Fruit fly (Drosophila melanogaster) S2 (cell line): ENCODE results near the gene CG1421.

Experiments used
- CG8478 ChIP-seq: fragments of >200 bp; optimal IDR thresholded peaks from 2 replicates; lab custom pipeline; 2018
- CTCF ChIP-seq, 2 experiments: fragments of >200 bp; optimal IDR thresholded peaks; 2 replicates each; lab custom pipeline; 2018

CG1421 gene

DNA sequence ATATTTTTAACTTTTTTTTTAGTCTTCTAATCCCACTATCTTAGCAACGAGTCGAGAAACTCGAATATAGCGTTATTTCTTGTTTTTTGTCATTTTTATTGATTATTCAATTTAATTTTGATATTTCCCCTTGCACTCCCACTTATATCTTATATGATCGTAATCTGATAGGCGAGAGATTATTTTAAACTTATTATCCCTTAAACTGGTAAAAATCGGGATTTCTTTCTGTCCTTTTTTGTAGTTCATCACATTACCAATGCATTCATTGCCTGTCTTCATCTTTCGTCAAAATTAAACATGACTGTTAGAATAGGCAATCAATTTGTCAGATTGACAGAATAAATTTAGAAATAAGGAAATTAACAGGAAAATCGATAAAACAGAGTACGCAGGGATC is at the start of gene CG1421:
Gene CG1421 (plus strand): TSS at position 301 of the 400 bp plus-strand sequence.
- TF ChIP-seq CG8478 (lab: Kevin White, UChicago), result no peak
- no peak for TF ChIP-seq CTCF (optimal IDR thresholded peaks at IDR 0.05; lab: Kevin White, UChicago)

DNA sequence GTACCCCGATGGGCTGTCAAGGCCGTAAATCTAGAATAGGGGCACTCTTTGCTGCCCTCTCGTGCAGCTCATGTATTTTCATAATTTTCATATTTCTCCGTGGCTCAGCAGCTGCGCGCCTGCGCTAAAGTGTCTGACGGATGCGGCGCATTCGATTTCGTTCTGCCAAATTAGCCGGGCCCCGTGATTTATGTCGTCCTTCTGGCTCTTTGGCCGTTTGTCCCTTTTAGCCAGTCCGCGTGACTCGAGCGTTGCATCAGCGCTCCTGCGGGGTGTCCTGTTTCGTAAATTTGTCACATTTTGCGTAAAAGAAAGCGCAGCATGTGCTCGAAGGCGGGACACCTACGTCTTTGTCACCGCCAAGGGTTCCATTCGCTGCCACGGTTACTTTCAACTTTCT is 49.4 kb upstream of the CG1421 start:
- no peak for TF ChIP-seq CTCF (optimal IDR thresholded peaks at IDR 0.05; lab: Kevin White, UChicago)
- TF ChIP-seq CG8478 (lab: Kevin White, UChicago), result no peak

- TF ChIP-seq CG8478 (lab: Kevin White, UChicago), result no peak
- no peak for TF ChIP-seq CTCF (optimal IDR thresholded peaks at IDR 0.05; lab: Kevin White, UChicago)
Measured at dm6 chr2L:21855064-21855463, 47.7 kb upstream of the CG1421 start.

- TF ChIP-seq CTCF (optimal IDR thresholded peaks at IDR 0.05; lab: Kevin White, UChicago), result no peak
- no peak for TF ChIP-seq CG8478 (lab: Kevin White, UChicago)
Measured at dm6 chr2L:21855824-21856223, 47.0 kb upstream of the CG1421 start.

- TF ChIP-seq CG8478 (lab: Kevin White, UChicago) (no peak), CTCF (optimal IDR thresholded peaks at IDR 0.05; lab: Kevin White, UChicago) (no peak)
Measured at dm6 chr2L:21857744-21858143, 45.0 kb upstream of the CG1421 start.

DNA sequence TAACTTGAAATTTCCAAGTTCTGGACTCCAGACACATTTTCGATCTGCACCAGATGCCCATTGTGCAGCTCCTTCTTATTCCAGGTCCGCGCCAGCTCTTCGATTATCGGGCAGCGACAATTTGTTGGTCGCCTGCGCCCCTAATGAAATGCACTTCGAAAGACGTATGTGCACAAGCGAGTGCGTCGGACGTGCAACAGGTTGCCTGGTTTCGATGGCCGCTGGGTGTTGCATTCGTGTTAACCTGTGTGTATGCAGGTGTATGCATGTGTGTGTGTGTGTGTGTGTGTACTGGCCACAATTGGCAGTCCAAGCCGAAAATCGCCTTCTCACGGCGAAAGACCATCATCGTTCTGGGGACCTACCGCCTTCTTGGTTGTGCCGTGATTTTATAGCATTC is 42.2 kb upstream of the CG1421 start:
- TF ChIP-seq CG8478 (lab: Kevin White, UChicago), result no peak
- no peak for TF ChIP-seq CTCF (optimal IDR thresholded peaks at IDR 0.05; lab: Kevin White, UChicago)

DNA sequence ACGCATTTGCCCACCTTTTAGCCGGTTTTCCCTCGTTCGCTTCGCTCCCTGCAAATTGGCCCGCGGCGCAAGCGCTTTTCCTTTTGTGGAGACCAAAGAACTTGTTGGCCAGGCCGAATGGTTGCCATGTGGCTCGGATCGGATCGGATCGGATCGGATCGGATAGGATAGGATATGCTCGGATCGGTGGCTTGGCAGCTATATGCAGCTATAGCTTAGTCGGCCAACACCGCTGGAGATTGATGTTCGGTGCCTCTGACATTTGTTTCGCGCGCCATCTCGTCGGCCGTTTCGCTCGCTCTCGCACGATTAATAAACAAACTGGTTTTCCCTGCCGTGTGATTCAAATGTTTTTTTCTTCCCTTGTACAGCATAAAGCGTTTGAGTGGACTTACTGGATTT is 39.2 kb upstream of the CG1421 start:
- no peak for TF ChIP-seq CG8478 (lab: Kevin White, UChicago)
- no peak for TF ChIP-seq CTCF (optimal IDR thresholded peaks at IDR 0.05; lab: Kevin White, UChicago)

- no peak for TF ChIP-seq CG8478 (lab: Kevin White, UChicago)
- TF ChIP-seq CTCF (optimal IDR thresholded peaks at IDR 0.05; lab: Kevin White, UChicago), result no peak
Measured at dm6 chr2L:21866362-21866761, 36.4 kb upstream of the CG1421 start.

DNA sequence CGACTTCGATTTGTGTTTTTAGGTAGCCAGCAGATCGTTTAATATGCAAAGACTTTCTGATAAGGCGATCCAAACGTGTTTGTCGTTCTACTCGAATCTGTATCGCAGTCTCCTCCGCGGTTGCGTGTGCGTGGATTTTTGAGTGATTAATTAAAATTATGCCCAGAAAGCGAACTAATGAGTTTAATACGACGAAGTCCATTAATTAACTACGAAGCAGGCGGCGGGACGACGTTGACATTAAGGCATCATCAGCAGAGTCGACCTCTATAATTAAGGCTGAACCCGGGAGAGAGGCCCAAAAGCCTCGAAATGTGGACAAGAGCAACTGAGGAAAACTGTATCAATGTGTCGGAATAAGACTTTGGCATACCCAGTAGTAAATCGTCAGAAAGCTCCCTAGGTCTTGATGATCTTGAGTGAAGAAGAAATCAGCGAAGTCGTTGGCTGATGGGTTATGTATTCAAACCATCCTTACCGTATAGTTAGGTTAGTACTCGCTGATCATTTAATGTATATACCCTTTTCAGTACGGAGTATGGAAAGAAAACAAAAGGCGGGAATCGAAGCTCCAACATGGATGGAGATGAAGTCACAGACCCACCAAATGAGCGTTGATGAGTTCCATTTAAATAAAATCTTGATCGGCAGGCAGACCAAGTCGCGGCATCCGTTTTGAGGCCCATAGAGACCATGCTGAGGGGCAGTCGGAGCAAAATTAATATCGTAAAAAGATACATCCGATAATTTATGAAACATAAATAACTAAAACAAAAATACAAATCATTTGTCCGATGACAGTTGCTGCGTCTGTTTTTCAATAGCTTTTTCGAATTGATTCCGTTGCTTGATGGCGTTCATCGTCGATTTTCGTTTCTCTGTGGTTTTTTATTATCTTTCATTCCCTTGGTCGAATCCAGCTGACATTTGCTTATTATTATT is 35.5 kb upstream of the CG1421 start:
- TF ChIP-seq CG8478 (lab: Kevin White, UChicago), result no peak
- TF ChIP-seq CTCF (optimal IDR thresholded peaks at IDR 0.05; lab: Kevin White, UChicago), result no peak

dm6 chr2L:21868712-21869280 is 34.0 kb upstream of the CG1421 start:
- TF ChIP-seq CG8478 (lab: Kevin White, UChicago) (no peak), CTCF (optimal IDR thresholded peaks at IDR 0.05; lab: Kevin White, UChicago) (no peak)

DNA sequence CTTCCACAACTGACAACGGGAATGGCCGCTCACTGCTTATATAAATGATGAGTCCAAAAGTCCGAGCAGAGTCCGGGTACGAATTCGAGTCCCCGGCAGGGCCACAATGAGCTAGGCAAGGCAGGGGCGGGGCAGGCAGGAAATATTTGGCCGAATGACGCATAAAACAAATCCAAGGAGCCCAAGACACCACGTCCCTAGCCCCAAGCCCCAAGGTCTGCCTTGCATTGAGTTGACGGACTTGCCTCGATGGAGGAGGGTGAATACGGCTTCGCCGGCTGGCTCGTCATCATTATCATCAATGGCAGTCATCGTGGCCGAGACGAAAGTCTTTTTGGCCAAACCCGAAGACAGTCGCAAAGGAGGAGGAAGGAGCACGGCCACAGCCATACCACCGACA is 31.1 kb upstream of the CG1421 start:
- TF ChIP-seq CTCF (optimal IDR thresholded peaks at IDR 0.05; lab: Kevin White, UChicago) (no peak), CG8478 (lab: Kevin White, UChicago) (no peak)

DNA sequence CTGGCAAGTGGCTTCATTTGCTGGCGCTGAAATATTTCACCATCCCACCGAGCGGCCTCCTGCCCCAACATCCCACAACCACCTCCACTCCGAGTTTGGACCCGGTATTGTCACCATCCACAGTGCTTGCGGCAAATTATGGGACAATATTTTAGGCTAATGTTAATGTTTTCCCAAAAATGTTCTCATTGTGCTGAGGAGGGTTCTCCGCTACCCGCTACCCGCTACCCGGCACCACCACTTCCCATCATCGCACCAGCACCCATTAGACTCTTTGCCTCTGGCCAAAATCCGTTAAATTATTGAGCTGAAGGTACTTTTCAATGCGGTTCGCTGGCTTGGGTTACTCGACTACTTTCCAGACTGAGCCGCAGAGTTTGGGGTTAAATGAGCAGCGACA is 29.1 kb upstream of the CG1421 start:
- no peak for TF ChIP-seq CTCF (optimal IDR thresholded peaks at IDR 0.05; lab: Kevin White, UChicago)
- no peak for TF ChIP-seq CG8478 (lab: Kevin White, UChicago)

- TF ChIP-seq CG8478 (lab: Kevin White, UChicago) (no peak), CTCF (optimal IDR thresholded peaks at IDR 0.05; lab: Kevin White, UChicago) (no peak)
Measured at dm6 chr2L:21877006-21877405, 25.8 kb upstream of the CG1421 start.

DNA sequence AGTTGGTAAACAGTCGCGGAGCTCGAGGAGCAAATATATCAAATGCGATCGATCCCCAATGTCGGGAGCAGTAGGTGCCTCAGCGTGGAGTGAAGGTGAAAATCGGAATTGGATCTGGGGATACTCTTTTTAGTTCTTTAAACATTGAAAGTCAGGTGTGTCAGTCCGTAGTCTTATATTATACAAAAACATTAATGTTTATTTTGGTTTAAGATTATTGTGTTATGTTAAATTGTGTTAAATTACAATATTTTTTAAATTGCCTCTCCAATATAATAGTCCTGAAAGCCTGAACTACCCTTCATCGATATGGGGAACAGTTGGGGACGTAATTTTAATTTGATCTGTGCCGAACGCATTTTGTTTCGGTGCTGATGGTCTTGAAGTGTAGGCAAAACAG is 23.4 kb upstream of the CG1421 start:
- no peak for TF ChIP-seq CG8478 (lab: Kevin White, UChicago)
- no peak for TF ChIP-seq CTCF (optimal IDR thresholded peaks at IDR 0.05; lab: Kevin White, UChicago)

DNA sequence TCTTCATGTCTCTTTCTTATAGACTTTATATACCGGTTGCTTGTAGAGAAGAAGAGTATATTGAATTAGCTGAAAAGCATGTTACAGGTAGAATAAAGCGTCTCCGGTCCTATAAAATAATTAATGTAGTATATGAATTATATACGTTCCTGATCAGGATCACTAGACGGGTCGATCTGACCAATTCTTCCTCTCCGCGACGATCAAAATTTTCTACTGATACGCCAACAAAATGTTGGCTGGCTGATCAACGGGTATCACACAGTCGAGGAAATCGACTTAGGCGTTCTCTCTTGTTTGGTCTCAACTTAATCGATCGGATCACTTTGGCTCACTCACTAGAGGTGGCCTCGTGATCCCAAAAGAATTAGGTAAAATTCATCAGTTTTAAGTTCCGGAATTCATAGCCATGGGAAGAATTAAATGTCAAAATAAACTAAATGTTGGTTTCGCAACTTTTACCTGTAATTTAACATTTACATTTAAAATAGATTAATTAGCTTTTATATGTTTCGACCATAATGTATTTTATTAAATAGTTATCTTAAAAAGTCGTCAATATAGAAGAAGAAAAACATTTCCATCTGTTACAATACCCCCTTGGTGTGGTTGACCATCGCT is 21.2 kb upstream of the CG1421 start:
- no peak for TF ChIP-seq CG8478 (lab: Kevin White, UChicago)
- TF ChIP-seq CTCF (optimal IDR thresholded peaks at IDR 0.05; lab: Kevin White, UChicago), result no peak
